Worm (Caenorhabditis elegans): Measurements from ENCODE around the gene Y38C1AA.12.

Y38C1AA.12 gene

DNA sequence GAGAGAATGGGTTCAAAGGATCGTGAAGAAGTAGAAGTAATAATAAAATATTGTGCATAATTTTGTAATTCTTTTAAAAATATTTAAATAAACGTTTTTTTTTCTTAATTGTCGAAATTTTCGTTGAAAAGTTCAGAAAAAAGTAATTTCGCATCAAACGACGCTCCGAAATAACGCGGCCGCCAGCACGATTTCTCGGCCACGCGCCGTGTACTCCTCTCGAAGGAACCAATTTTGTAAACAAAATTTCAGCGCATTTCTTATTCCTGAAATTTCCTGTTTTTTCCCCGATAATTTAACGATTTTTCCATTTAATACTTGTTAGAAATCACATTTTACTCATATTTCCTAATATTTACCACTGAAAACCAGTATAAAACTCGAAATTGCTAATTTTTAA is at the start of gene Y38C1AA.12:
Y38C1AA.12 (plus strand) TSS at position 211 of the 400 bp plus-strand sequence.
- no peak for TF ChIP-seq unc-62 (GFP tag; optimal IDR thresholded peaks at IDR 0.05)

DNA sequence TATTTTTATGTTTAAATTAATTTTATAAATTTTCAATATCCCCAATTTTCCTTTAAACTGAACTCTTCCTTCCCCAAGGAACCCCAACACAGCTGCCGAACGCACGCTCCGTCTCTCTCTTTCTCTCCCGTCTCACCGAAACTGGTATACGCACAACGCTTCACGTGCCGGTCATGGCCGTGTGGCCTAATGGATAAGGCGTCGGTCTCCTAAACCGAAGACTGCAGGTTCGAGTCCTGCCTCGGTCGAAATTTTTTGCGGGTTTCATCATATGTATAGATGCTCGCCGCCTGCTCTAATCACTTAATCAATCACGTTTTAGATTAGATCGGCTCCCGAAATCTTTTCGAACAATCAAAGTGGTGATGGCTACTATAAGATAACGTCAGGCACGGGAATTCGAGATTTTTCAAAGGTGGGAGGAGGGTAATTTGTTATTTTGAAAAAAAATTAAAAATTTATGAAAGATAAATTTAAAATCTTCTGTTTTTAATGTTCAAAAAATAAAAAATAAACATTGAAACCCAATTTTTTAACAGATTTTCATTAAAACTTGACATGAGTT is 48.2 kb upstream of the Y38C1AA.12 start:
- no peak for TF ChIP-seq unc-62 (GFP tag; optimal IDR thresholded peaks at IDR 0.05)

DNA sequence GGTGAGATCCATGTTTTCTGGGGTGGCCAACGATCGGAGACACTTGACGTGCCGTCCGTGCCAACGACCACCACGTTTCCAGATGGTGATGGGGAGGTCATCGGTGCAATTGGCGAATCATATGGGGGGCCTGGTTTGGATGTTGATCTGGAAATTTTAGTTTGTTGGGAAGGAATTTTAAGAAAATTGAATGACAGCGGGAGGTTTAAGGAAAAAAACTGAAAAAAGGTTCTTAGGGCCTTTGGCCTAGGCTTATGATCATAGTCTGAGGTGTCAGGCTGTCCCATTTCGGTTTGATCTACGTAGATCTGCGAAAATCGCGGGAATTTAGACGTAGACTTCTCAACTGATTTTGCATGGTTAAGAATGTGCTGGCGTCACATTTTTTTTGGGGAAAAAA is 44.2 kb upstream of the Y38C1AA.12 start, which contains the start of gene col-99:
col-99 (minus strand) TSS at position 101 of the 400 bp plus-strand sequence.
- TF ChIP-seq unc-62 (GFP tag; optimal IDR thresholded peaks at IDR 0.05), result no peak

DNA sequence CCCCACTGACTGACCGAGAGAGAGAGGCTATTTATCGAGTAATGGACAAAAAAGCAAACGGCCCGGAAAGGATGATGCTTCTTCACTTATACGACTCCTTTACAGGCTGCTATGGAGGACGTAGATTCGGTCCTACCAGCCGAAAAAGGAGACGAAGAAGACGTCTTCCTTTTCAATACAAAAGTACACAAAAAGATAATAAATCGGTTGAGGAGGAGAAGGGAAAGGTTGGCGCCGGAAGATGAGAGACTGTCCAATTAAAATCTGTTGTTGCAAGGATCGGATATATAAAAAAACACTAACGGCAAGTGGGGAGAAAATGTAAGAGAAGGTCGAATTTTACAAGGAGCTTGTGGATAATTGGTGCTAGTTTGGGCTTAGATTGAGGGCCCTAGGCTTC is 43.3 kb upstream of the Y38C1AA.12 start:
- TF ChIP-seq unc-62 (GFP tag; optimal IDR thresholded peaks at IDR 0.05), result no peak

DNA sequence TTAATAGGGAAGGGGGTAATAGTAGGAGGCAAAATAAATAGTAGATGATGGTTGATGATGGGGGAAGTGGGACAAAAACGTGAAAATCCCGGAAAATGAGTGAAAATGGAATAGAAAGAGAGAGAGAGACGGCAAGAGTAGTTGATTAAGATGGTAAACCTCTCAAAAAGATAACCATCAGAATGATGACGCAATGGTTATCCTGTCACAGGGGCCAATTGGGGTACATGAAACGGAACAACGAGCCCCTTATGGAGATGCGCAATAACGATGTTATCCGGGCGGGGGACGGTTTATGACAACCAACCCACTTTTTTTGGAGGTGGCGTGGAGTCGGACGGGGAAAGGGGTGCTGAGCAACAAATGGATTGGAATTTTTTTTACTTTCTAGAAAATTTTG is 42.3 kb upstream of the Y38C1AA.12 start:
- TF ChIP-seq unc-62 (GFP tag; optimal IDR thresholded peaks at IDR 0.05), result no peak

DNA sequence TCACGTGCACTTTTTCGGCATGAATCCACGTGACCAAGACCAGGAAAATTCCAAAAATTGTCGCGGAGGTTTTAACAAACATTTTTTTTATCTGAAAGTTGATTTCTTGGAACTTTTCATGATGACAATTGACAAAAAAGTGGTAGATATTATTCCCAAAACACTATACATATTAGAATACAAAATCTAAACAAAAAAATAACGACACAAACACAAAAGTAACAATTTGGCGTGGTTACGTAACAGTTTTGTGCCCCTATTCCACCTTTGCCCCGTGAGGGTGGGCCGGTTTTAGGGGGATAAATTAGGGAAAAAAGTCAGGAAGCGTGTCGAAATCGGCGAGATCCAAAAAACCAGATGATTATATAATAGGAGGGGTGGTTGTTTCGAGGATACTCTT is 34.2 kb upstream of the Y38C1AA.12 start, which contains the start of gene gegf-1:
gegf-1 (minus strand) TSS at position 101 of the 400 bp plus-strand sequence.
- no peak for TF ChIP-seq unc-62 (GFP tag; optimal IDR thresholded peaks at IDR 0.05)

DNA sequence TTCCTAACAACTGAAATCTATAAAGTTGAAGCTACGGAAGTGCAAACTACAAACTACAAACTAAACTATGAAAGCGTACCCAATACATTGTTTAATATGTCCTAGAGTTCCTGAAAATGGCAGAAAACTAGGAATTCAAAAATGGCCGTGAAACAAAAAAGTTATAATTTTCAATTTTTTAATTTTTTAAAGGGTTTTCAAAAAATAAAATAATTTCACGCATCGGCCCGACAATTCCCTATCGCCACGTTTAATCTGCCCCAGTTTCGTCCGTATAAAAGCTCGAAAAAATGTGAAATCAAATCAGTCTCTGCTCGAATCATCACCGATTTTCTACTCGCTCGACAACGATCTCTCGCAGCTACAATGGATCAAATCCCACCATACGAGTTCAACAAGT is 33.4 kb upstream of the Y38C1AA.12 start, which contains the start of gene Y38C1AA.7:
Y38C1AA.7 (plus strand) TSS at position 301 of the 400 bp plus-strand sequence.
- no peak for TF ChIP-seq unc-62 (GFP tag; optimal IDR thresholded peaks at IDR 0.05)

DNA sequence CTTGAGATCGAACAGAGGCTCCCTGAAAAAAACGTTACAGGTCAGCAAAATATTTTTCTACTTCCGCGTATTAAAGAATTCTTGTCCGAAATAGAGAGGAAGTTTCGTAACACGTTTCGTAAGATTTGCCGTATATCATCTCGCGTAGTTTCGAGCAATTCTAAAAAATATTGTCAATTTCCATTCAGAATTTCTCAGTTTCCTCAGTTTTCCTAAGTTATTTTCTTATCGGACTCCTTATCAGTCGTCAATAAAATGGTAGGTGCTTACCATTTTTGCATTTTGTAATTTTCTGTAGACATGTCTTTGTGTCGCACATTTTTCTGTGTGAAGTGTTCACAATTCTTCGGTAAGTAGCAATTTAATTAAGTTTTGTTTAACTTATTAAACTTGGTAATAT is 32.2 kb upstream of the Y38C1AA.12 start, which contains the start of gene Y38C1AA.19:
Y38C1AA.19 (plus strand) TSS at position 301 of the 400 bp plus-strand sequence.
- no peak for TF ChIP-seq unc-62 (GFP tag; optimal IDR thresholded peaks at IDR 0.05)

DNA sequence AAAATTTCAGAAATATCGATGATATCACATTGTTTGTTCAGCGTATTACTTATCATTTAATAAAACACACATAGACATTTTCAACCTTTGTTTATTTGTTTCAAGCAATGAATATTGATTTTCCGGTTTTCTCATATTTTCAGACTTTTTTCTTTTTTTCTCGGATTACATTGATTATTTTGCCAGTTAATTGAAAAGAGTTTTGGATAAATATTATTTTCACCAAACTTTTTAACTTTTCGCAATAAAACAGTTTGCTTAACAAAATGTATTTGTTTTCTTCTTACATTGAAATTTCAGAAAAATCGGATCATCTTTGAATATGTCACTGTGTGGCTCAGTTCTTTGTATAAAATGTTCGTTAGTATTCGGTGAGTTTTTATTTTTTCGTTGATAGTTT is 29.5 kb upstream of the Y38C1AA.12 start, which contains the start of gene Y38C1AA.6:
Y38C1AA.6 (plus strand) TSS at position 301 of the 400 bp plus-strand sequence.
- TF ChIP-seq unc-62 (GFP tag; optimal IDR thresholded peaks at IDR 0.05), result no peak

DNA sequence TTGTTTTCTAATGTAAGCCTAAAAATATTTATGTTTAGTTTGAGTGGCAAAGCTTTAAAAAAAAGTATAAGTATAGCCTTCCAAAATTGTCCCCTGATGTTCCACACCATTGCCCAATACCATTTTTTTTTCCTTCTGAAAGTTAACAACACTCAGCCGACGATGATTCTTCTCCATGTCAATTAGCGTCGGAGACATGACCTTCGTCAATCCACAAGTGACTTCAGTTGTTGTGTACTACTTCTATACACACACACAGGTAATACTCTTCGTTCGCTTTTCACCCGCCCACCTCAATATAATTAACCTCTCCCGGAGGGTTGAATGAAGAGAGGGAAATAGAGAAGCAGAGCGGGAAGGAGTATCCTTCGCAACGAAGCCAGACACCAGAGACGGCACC is 27.3 kb upstream of the Y38C1AA.12 start, which contains the start of gene cutl-24:
cutl-24 (plus strand) TSS at position 301 of the 400 bp plus-strand sequence.
- no peak for TF ChIP-seq unc-62 (GFP tag; optimal IDR thresholded peaks at IDR 0.05)

DNA sequence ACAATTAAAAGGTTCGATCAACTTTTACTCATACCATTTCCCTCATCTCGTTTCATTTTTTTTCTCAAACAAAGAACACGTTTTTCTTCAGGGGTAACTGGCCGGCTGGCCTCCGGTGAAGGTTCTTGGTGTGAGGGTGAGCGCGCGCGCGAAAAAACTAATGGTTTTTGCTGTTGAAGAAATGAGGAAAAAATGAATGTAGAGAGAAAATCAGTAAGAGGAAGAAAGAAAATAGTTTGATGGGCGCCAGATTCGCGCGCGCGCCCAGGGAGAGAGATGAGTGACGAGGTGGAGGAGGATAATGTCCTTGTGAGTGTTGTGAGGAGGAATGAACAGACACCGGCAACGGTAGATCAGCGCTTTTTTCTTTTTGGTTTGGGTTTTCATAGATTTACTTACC is 21.0 kb upstream of the Y38C1AA.12 start:
- TF ChIP-seq unc-62 (GFP tag; optimal IDR thresholded peaks at IDR 0.05), result no peak

DNA sequence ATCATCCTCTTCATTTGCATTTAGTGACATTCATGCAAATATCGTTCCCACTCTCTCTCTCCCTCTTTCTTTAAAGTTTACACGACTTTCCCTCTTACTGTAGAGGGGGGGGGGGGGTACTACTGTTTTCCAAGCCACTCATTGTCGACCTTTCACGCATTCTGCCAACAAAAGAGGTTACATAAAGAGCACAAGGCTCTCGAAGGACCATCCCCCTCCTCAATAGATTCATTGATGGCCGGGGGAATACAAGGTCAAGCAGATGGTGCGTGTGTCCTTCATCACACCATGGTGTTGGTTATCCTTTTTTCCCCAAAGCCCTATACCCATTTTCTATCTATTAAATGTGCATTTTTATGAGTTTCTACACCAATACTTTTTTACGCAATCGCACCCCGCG is 19.1 kb upstream of the Y38C1AA.12 start:
- no peak for TF ChIP-seq unc-62 (GFP tag; optimal IDR thresholded peaks at IDR 0.05)

DNA sequence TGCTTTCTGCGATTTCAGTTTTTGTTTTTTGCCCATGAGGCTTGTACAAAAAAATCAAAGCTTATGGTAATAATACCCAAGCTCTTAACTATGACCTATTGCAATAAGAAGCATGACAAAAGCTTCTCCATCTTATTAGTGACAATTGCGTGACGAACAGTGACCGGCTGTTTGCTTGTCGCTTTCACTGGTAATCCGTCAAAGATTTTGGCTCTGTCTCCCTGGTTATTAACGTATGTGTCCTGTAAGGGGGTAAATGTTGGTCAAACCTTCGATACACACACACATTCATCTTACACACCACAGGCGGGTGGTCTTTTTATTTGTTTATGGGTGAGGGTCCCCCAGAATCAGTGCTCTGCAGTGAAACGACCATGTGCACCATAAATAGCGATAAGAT is 17.9 kb upstream of the Y38C1AA.12 start:
- no peak for TF ChIP-seq unc-62 (GFP tag; optimal IDR thresholded peaks at IDR 0.05)

DNA sequence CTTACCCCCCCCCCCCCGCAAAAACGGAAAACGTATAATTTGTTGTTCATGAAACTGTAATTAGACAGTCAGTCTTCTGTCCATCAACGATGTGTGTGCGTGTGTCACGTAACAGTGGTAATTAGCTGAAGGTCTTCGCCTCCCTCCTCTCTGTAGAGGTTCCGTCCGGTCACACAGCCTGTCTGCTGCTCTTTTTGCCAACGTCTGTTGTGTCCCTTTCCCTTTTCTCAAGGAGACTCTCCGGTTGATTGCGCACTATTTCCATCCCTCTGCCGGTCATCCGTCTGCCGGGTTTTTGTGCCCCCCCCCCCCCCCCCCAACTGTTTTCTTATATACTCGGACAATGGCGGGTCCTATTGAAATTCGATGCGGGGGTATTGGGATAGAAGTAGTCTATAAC is 16.4 kb upstream of the Y38C1AA.12 start:
- TF ChIP-seq unc-62 (GFP tag; optimal IDR thresholded peaks at IDR 0.05), result no peak

DNA sequence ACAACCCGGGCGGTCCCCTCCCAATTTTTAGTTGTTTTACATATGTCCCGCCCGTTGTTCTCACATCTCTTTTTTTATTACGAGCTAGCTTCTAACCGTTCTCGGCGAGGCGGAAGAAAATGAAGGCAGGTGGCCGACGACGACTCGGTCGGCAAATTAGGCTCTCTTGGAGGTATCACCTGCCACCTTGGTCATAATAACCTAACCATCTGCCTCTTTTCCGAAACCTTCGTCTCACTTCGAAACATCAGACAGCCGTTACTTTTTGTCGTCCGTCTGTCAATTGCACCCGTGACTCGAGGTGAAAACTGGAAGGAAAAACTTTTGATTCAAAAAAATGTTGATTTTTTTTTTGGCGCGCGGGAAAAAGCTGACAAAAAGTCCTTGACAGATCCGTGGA is 14.6 kb upstream of the Y38C1AA.12 start:
- TF ChIP-seq unc-62 (GFP tag; optimal IDR thresholded peaks at IDR 0.05), result no peak

DNA sequence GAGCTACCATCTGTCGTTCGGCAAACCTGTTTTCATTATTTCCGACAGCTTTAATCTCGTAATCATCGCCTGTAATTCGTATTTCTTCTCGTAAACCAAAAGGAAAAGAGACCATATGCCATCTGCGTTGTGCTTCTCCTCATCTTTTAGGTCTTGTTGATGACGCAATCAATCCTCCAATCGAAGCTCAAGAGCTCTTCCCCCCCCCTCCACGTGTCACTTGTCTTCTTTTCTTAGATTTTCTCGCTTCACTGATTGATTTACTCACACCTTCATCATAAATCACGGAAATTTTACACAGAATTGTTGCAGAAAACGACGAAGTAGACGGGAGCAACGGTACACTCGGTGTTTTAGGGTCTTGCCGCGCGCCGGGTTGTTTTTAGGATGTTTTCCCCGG is 13.4 kb upstream of the Y38C1AA.12 start, which contains the start of gene tcl-2:
tcl-2 (plus strand) TSS at position 388 of the 400 bp plus-strand sequence.
- no peak for TF ChIP-seq unc-62 (GFP tag; optimal IDR thresholded peaks at IDR 0.05)

DNA sequence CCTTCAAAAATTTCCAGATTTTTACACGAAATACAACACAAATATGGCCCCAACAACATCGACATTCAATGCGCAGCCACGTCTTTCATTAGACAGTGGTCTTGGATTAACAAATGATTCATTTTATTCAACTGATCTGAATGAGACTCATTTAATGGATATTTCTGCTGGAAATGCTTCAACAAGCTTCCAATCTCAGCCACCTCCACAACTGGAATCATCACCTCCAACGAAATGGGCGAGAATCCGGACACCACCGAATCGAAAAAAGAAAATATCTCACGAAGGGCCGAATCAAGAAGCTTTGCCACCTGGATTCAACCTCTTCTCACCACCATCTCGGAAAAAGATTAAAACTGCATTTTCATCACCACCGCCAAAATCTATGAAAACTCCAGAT is 12.4 kb upstream of the Y38C1AA.12 start:
- no peak for TF ChIP-seq unc-62 (GFP tag; optimal IDR thresholded peaks at IDR 0.05)

Measured in whole organism, dauer.